Worm (Caenorhabditis elegans): ENCODE data around the gene cyl-1.

Gene cyl-1

ce11 chrV:12001747-12002456 is 8.4 kb upstream of the cyl-1 start, which contains the start of gene gcy-33 (continued):
- TF ChIP-seq egl-27 (tag; optimal IDR thresholded peaks at IDR 0.05) (peak; percentile 24), R02D3.7 (tag; optimal IDR thresholded peaks at IDR 0.05) (no peak), unc-62 (GFP tag; optimal IDR thresholded peaks at IDR 0.05 in 1 of 2) (peak in 1 of 2 experiments; percentile 51), unc-62 (tag; optimal IDR thresholded peaks at IDR 0.05) (no peak), php-3 (GFP tag; IDR thresholded peaks at IDR 0.05) (peak; percentile 93), saeg-2 (GFP tag; IDR thresholded peaks at IDR 0.05) (peak; percentile 72; the same call in 1 of the 2 replicates), set-16 (GFP tag; IDR thresholded peaks at IDR 0.05) (no peak; the same call in 1 of the 2 replicates), nhr-77 (tag; optimal IDR thresholded peaks at IDR 0.05) (peak; percentile 40), hlh-30 (tag; optimal IDR thresholded peaks at IDR 0.05; ENCODE audit: insufficient read depth) (peak; percentile 89), mxl-2 (GFP tag; conservative IDR thresholded peaks at IDR 0.05) (peak; percentile 64; the same call in 1 of the 2 replicates), ceh-20 (GFP tag; IDR thresholded peaks at IDR 0.05) (peak; percentile 73), ceh-28 (tag; optimal IDR thresholded peaks at IDR 0.05) (no peak), lin-38 (GFP tag; IDR thresholded peaks at IDR 0.05) (peak; percentile 83), Y105C5A.15 (GFP tag; IDR thresholded peaks at IDR 0.05) (peak; percentile 89), snpc-4 (tag; optimal IDR thresholded peaks at IDR 0.05) (no peak), spr-1 (tag; optimal IDR thresholded peaks at IDR 0.05) (peak; percentile 75), ceh-62 (tag; optimal IDR thresholded peaks at IDR 0.05) (no peak), madf-5 (GFP tag; IDR thresholded peaks at IDR 0.05) (peak; percentile 60 to 79; a peak in 2 of 4 replicates), ces-1 (GFP tag; optimal IDR thresholded peaks at IDR 0.05) (no peak), aha-1 (tag) (peak; percentile 98), F10B5.3 (tag; optimal IDR thresholded peaks at IDR 0.05) (peak; percentile 37), ceh-82 (tag; optimal IDR thresholded peaks at IDR 0.05) (no peak), nhr-237 (tag; optimal IDR thresholded peaks at IDR 0.05) (no peak), F37D6.2 (tag; optimal IDR thresholded peaks at IDR 0.05) (peak; percentile 32), lir-3 (tag; optimal IDR thresholded peaks at IDR 0.05) (peak; percentile 75), egl-43 (GFP tag; IDR thresholded peaks at IDR 0.05) (peak; percentile 97), F44E2.7 (GFP tag; IDR thresholded peaks at IDR 0.05) (peak; percentile 73; the same call in 1 of the 2 replicates), zfp-3 (GFP tag; conservative IDR thresholded peaks at IDR 0.05) (peak; percentile 85), T26A8.4 (GFP tag; IDR thresholded peaks at IDR 0.05) (peak; percentile 92), aly-2 (tag; optimal IDR thresholded peaks at IDR 0.05) (no peak), ZK337.2 (GFP tag; IDR thresholded peaks at IDR 0.05) (no peak), zip-2 (tag; optimal IDR thresholded peaks at IDR 0.05) (peak; percentile 75), nhr-28 (tag; optimal IDR thresholded peaks at IDR 0.05) (peak; percentile 99), nhr-10 (tag; optimal IDR thresholded peaks at IDR 0.05) (peak; percentile 78), nhr-42 (GFP tag; IDR thresholded peaks at IDR 0.05) (peak; percentile 77), nhr-11 (tag; optimal IDR thresholded peaks at IDR 0.05) (peak; percentile 2), attf-4 (tag; optimal IDR thresholded peaks at IDR 0.05) (no peak), ceh-32 (tag; optimal IDR thresholded peaks at IDR 0.05; ENCODE audit: poor library complexity) (peak; percentile 38), daf-12 (tag; optimal IDR thresholded peaks at IDR 0.05) (no peak), hif-1 (tag; optimal IDR thresholded peaks at IDR 0.05) (peak; percentile 11 to 64), mes-2 (tag; optimal IDR thresholded peaks at IDR 0.05; ENCODE audit: poor library complexity, severe bottlenecking) (peak; percentile 88), nhr-76 (tag; optimal IDR thresholded peaks at IDR 0.05) (no peak), ZK546.5 (tag; optimal IDR thresholded peaks at IDR 0.05) (no peak), snpc-1.2 (GFP tag; IDR thresholded peaks at IDR 0.05) (peak; percentile 89), T20F7.1 (GFP tag; optimal IDR thresholded peaks at IDR 0.05) (peak; percentile 77), D1046.2 (GFP tag; IDR thresholded peaks at IDR 0.05) (peak; percentile 84; the same call in 1 of the 2 replicates), ceh-44 (GFP tag; IDR thresholded peaks at IDR 0.05) (peak; percentile 86), pqm-1 (tag; optimal IDR thresholded peaks at IDR 0.05) (no peak), lim-7 (GFP tag; IDR thresholded peaks at IDR 0.05) (peak; percentile 93), daf-8 (GFP tag; IDR thresholded peaks at IDR 0.05) (no peak)

Measured in whole organism, L4 larva.